Worm (Caenorhabditis elegans) whole organism, dauer: ENCODE results near the gene F45G2.8.

Experiments
- unc-62 ChIP-seq: sonication (generic microtip); optimal IDR thresholded peaks from 2 replicates; lab custom pipeline; 2017; ENCODE audit warnings: missing biosample characterization, missing genetic modification reagents, missing genetic modification characterization

Gene F45G2.8

ce11 chrIII:13435570-13435969 is at the start of gene F45G2.8:
TSS of gene F45G2.8 (minus strand) at chrIII:13435670.
- no peak for TF ChIP-seq unc-62

- TF ChIP-seq unc-62, result no peak
These were observed 48.6 kb upstream of the F45G2.8 start, which contains the start of gene acc-4 for ce11 chrIII:13484024-13484423. TSS of gene acc-4 (minus strand) at chrIII:13484124.

DNA sequence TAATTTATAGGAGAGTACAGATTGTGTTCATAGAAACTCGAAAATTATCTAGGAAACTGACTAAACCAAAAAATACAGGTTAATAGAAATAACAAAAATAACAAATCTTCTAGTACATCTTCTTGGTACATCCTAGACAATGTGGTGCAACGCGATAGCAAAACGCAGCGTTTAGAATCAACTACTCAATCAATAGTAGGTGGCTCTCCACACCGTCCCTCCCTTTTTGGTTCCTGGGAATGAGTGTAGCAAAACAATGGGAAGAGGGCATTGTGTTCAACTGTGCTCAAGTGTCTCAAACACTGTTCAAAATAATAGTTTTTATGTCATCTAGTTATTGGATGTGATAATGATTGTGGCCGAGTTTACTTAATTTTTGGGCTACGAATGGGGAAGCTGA is 41.2 kb upstream of the F45G2.8 start, which contains the start of gene T27E9.6:
Gene T27E9.6 (minus strand): TSS at position 101 of the 400 bp plus-strand sequence.
- no peak for TF ChIP-seq unc-62

DNA sequence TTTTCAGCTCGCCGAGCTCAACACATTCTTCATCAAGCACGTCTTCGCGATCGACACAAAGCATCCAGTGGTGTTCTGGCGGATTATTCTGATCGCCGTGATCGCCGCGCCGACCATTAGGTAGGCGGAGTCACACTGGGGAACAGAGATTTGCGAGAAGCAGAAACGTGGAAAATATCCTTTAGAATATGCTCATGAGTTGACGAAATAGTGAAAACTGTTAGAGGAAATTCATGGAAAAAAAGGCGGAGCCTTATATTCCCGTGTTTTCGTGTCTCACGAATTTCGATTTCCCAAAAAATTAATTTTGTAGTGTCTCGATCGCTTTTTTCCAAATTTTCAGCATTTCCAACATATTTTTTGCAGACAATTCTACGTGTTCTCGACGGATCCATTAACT is 39.0 kb upstream of the F45G2.8 start:
- no peak for TF ChIP-seq unc-62

ce11 chrIII:13471504-13471903 is 36.0 kb upstream of the F45G2.8 start, which contains the start of gene pssy-2:
TSS of gene pssy-2 (plus strand) at chrIII:13471804.
- no peak for TF ChIP-seq unc-62

DNA sequence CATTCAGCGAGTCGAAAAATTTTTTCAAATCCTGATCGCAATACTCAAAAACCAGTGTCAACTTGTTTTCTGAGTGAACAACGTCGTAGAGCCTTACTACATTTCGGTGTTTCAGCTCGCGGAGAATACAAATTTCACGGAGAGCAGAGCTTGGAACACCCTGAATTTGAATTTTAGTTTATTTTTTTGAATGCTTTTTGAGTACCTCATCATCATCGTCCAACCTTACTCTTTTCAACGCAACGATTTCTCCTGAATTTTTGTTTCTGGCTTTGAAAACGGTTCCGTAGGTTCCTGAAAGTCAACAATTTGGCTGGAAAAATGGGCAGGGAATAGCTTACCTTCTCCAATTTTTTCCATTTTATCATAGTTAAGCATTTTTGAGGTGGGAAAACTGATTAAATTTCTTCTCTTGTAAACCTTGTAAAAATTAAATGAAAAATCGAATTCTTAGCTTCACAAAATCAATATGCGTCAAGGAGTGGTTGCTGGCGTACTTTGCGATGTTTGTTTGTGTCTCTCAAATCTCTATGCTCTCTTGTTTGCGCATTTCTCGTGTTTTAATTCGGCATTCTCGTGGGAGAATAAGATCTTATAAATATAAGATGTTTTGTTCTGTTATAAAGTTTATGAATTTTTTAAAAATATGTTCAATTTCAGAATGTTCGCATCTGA is 30.6 kb upstream of the F45G2.8 start, which contains the start of gene cdk-5:
Gene cdk-5 (minus strand): TSS at position 425 of the 675 bp plus-strand sequence.
- TF ChIP-seq unc-62, result no peak

DNA sequence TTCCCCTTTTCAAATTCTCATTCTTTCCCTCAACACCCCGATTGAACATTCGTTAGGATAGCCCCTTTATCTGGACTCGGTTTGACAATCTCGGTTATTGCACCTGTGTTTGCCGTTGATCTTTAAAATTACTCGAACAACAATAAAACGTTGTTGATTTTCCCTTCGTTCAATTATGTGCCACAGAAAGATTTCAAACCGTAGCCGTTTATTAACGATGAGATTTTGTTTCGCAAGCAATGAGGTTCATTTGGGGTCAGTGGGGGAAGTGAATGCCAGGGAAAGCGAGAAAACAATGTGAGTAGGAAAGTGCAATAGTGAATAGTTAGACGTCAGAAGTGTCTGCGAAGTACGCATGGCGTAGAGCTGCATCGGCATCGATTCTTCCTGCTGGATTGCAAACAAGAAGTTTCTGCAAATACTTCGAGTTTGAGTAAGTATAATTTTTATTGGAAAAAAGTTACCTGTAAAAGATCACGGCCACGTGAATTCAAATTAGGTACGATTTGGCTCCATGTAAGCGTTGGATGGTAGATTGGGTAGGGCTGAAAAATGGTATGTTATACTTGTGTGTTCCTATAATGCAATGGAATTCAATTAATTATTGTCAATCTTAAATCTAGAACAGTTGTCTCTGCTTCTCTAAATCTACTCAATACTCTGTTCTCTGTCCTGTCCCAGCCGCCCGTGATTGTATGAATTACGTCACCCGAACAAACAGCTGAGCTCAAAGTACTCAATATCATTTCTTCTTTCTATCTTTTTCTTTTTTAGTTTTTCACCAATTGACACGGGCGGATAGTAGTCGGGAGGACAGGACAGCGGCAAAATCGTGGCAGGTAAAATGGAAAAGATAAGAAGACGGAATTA is 29.3 kb upstream of the F45G2.8 start, which contains the start of gene kel-3:
Gene kel-3 (plus strand): TSS at position 328 of the 870 bp plus-strand sequence.
- TF ChIP-seq unc-62, result no peak

- no peak for TF ChIP-seq unc-62
These were observed 27.7 kb upstream of the F45G2.8 start, which contains the start of gene ant-1.1 for ce11 chrIII:13462965-13463783. TSS of gene ant-1.1 (plus strand) at chrIII:13463163.

ce11 chrIII:13462138-13462634 is 26.7 kb upstream of the F45G2.8 start, which contains the start of the genes abcf-2 and T27E9.2:
TSS of gene abcf-2 (minus strand) at chrIII:13462238.
TSS of gene T27E9.2 (minus strand) at chrIII:13462584.
- TF ChIP-seq unc-62, result no peak

- TF ChIP-seq unc-62, result no peak
These were observed 26.1 kb upstream of the F45G2.8 start for ce11 chrIII:13461535-13461934.

- no peak for TF ChIP-seq unc-62
These were observed 23.6 kb upstream of the F45G2.8 start, which contains the start of gene tag-164 for ce11 chrIII:13458978-13459596. TSS of gene tag-164 (plus strand) at chrIII:13459546.

ce11 chrIII:13457305-13457704 is 21.8 kb upstream of the F45G2.8 start:
- TF ChIP-seq unc-62, result no peak

- TF ChIP-seq unc-62, result no peak
These were observed 20.3 kb upstream of the F45G2.8 start for ce11 chrIII:13455816-13456215.

ce11 chrIII:13455207-13455606 is 19.7 kb upstream of the F45G2.8 start, which contains the start of gene cua-1:
TSS of gene cua-1 (minus strand) at chrIII:13455307.
- no peak for TF ChIP-seq unc-62

ce11 chrIII:13452824-13453223 is 17.4 kb upstream of the F45G2.8 start:
- no peak for TF ChIP-seq unc-62
